Fruit fly (Drosophila melanogaster): Measurements from ENCODE around the gene CG34263.

The CG34263 gene

DNA sequence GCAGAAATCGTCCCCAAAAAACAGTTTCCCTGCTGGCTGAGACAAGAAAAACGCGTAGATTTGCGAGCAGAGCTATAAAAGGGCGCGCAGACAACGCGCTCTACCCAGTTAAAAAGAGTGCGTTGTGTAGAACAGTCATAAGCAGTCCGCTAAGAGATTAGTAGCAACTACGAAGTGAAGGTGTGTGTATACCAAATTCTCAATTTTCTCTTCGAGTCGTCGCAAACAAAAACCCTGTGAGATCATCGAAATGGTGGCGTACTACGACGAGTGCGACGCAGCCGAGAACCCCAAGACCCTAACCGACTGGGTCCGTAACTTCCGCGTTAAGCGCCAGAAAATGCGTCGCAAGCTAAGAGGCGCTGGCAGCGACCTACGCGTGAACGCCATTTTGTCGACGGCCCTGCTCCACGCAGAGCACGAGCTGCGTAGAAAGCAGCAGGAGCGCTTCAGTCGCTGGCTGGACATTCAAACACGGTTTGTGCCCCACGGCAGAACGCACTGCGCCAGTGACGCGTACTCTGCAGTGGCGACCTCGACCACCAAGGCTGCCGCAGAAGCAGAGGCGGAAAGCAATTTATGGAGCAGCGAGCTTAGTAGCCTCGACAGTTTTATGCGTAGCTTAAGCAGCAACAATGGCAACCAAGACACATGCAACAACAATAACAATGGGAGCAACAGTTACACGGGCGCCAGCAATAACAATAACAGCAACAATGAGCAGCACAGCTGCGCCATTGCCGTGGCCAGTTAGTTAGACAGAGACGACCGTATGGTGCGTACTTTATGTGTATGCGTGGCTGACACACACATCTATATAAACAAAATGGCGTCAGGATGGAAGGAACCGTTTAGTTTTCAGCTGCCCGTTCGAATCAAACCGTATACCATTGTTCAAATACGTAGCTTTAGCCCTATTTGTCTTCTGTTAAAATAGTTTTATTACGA lies 41.4 kb downstream of the CG34263 start:
- TF ChIP-seq ci (GFP tag; IDR thresholded peaks at IDR 0.05), result peak; percentile 55
- TF ChIP-seq corto (GFP tag; optimal IDR thresholded peaks at IDR 0.05), result no peak
- peak; percentile 1 for TF ChIP-seq Hand (GFP tag; optimal IDR thresholded peaks at IDR 0.05)
- no peak for TF ChIP-seq disco-r (GFP tag; optimal IDR thresholded peaks at IDR 0.05)
- TF ChIP-seq twi (tag; optimal IDR thresholded peaks at IDR 0.05), result peak; percentile 1
- no peak for TF ChIP-seq TFAM (GFP tag; optimal IDR thresholded peaks at IDR 0.05)
- TF ChIP-seq tll (GFP tag; optimal IDR thresholded peaks at IDR 0.05), result no peak
- no peak for TF ChIP-seq CG7372 (GFP tag; IDR thresholded peaks at IDR 0.05)
- TF ChIP-seq pan (optimal IDR thresholded peaks at IDR 0.05), result no peak
- peak in 1 of 2 experiments; percentile 48 for TF ChIP-seq pan (GFP tag; optimal IDR thresholded peaks at IDR 0.05 in 1 of 2, IDR thresholded peaks at IDR 0.05 in 1 of 2)
- TF ChIP-seq seq (GFP tag; IDR thresholded peaks at IDR 0.05), result peak; percentile 43; the same call in 1 of the 2 replicates
- peak; percentile 13 for TF ChIP-seq CG13296 (GFP tag; optimal IDR thresholded peaks at IDR 0.05)
- peak; percentile 73 for TF ChIP-seq NFAT (GFP tag; IDR thresholded peaks at IDR 0.05)
- no peak for TF ChIP-seq dan (GFP tag; IDR thresholded peaks at IDR 0.05)
- TF ChIP-seq CG31441 (GFP tag; IDR thresholded peaks at IDR 0.05), result no peak
- no peak for TF ChIP-seq lola (GFP tag; optimal IDR thresholded peaks at IDR 0.05)
- TF ChIP-seq sr (GFP tag; IDR thresholded peaks at IDR 0.05), result 0 out of 3 replicates have a peak, but pooled peaks have one; percentile 21
- TF ChIP-seq CG4404 (GFP tag; IDR thresholded peaks at IDR 0.05), result no peak
- peak; percentile 11; the same call in 1 of the 2 replicates for TF ChIP-seq HLH3B (GFP tag; IDR thresholded peaks at IDR 0.05)
- TF ChIP-seq CG7556 (GFP tag; optimal IDR thresholded peaks at IDR 0.05), result no peak
- TF ChIP-seq Dad (GFP tag; optimal IDR thresholded peaks at IDR 0.05), result no peak
- peak; percentile 91 for TF ChIP-seq YL-1 (GFP tag; optimal IDR thresholded peaks at IDR 0.05)
- TF ChIP-seq CG17186 (GFP tag; optimal IDR thresholded peaks at IDR 0.05), result no peak
- TF ChIP-seq Nf-YC (tag; optimal IDR thresholded peaks at IDR 0.05), result peak; percentile 24
- TF ChIP-seq CG32772 (GFP tag; IDR thresholded peaks at IDR 0.05), result no peak
- TF ChIP-seq da (GFP tag; optimal IDR thresholded peaks at IDR 0.05), result no peak
- TF ChIP-seq Asciz (GFP tag; optimal IDR thresholded peaks at IDR 0.05), result no peak
- no peak for TF ChIP-seq Dip3 (GFP tag; optimal IDR thresholded peaks at IDR 0.05)
- TF ChIP-seq CG11695 (GFP tag; IDR thresholded peaks at IDR 0.05), result peak; percentile 6; the same call in 1 of the 3 replicates
- 0 out of 2 replicates have a peak, but pooled peaks have one; percentile 19 for TF ChIP-seq inv (GFP tag; IDR thresholded peaks at IDR 0.05; ENCODE audit: partially characterized antibody)
- TF ChIP-seq NC2β (GFP tag; optimal IDR thresholded peaks at IDR 0.05), result no peak
- TF ChIP-seq nerfin-2 (GFP tag; IDR thresholded peaks at IDR 0.05; ENCODE audit: partially characterized antibody), result 0 out of 2 replicates have a peak, but pooled peaks have one; percentile 29
- TF ChIP-seq Myb (GFP tag; optimal IDR thresholded peaks at IDR 0.05), result no peak
- no peak for TF ChIP-seq Ada2b (GFP tag; IDR thresholded peaks at IDR 0.05)
- TF ChIP-seq B-H1 (GFP tag; IDR thresholded peaks at IDR 0.05), result peak; percentile 46; the same call in 1 of the 3 replicates
- no peak for TF ChIP-seq az2 (GFP tag; optimal IDR thresholded peaks at IDR 0.05)
- no peak for TF ChIP-seq CG7963 (GFP tag; IDR thresholded peaks at IDR 0.05; ENCODE audit: partially characterized antibody)
- peak in 1 of 2 experiments; percentile 18 for TF ChIP-seq Pdp1 (GFP tag; optimal IDR thresholded peaks at IDR 0.05)
- no peak for TF ChIP-seq CG7928 (GFP tag; optimal IDR thresholded peaks at IDR 0.05)
- TF ChIP-seq H2.0 (GFP tag; IDR thresholded peaks at IDR 0.05), result 0 out of 2 replicates have a peak, but pooled peaks have one; percentile 10
- no peak for TF ChIP-seq Fer1 (GFP tag; optimal IDR thresholded peaks at IDR 0.05)
- TF ChIP-seq CG3847 (GFP tag; IDR thresholded peaks at IDR 0.05), result no peak
- peak; percentile 20 for TF ChIP-seq CG3163 (GFP tag; optimal IDR thresholded peaks at IDR 0.05)
- TF ChIP-seq tio (GFP tag; optimal IDR thresholded peaks at IDR 0.05), result no peak
- TF ChIP-seq H15 (GFP tag; IDR thresholded peaks at IDR 0.05), result no peak
- peak; percentile 3 for TF ChIP-seq CG12071 (GFP tag; optimal IDR thresholded peaks at IDR 0.05)
- no peak for TF ChIP-seq CG18476 (GFP tag; optimal IDR thresholded peaks at IDR 0.05)
- peak; percentile 16 for TF ChIP-seq lab (GFP tag; optimal IDR thresholded peaks at IDR 0.05)

Measured in whole organism, embryonic.